Fruit fly (Drosophila melanogaster): ENCODE data around the gene hh.

hh gene

DNA sequence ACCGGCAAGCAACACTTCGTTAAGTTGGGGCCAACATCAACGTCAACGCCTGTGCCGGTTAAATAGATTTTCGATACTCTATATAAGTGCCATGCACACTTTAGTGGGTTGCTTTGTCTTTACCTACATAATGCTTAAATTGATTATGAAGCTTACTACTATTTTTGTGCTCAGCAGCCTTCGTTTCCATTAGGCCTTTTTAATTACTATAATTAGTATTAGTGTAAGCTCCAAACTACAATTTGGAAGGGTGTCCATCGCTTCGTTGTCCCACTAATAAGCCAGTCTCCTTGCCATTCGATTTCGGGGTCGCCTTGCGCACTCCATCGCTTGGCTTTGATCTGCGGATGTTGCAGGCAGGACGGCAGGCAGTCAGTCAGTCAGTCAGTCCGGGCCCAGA lies 5.9 kb upstream of the hh start (continued):
- TF ChIP-seq sug (tag; optimal IDR thresholded peaks at IDR 0.05) (no peak), CG15011 (GFP tag; optimal IDR thresholded peaks at IDR 0.05) (no peak), Drgx (GFP tag; IDR thresholded peaks at IDR 0.05) (peak; percentile 64), CG18619 (GFP tag; optimal IDR thresholded peaks at IDR 0.05) (no peak), Xrp1 (GFP tag; IDR thresholded peaks at IDR 0.05) (peak; percentile 30; the same call in 1 of the 2 replicates), ERR (GFP tag; optimal IDR thresholded peaks at IDR 0.05) (no peak), ci (GFP tag; IDR thresholded peaks at IDR 0.05) (no peak), lbe (GFP tag; optimal IDR thresholded peaks at IDR 0.05) (peak; percentile 64), ara (GFP tag; IDR thresholded peaks at IDR 0.05) (no peak), ftz-f1 (GFP tag; optimal IDR thresholded peaks at IDR 0.05) (no peak), p53 (GFP tag; optimal IDR thresholded peaks at IDR 0.05) (no peak), Mes4 (GFP tag; optimal IDR thresholded peaks at IDR 0.05) (no peak), ranshi (GFP tag; IDR thresholded peaks at IDR 0.05) (no peak), CG2712 (tag; optimal IDR thresholded peaks at IDR 0.05) (peak; percentile 16), CG11504 (tag; optimal IDR thresholded peaks at IDR 0.05) (no peak), Six4 (GFP tag; optimal IDR thresholded peaks at IDR 0.05) (no peak), CG14014 (GFP tag; IDR thresholded peaks at IDR 0.05) (no peak), zfh1 (GFP tag; IDR thresholded peaks at IDR 0.05) (no peak), CG2875 (GFP tag; optimal IDR thresholded peaks at IDR 0.05) (no peak), C15 (GFP tag; IDR thresholded peaks at IDR 0.05) (no peak)

DNA sequence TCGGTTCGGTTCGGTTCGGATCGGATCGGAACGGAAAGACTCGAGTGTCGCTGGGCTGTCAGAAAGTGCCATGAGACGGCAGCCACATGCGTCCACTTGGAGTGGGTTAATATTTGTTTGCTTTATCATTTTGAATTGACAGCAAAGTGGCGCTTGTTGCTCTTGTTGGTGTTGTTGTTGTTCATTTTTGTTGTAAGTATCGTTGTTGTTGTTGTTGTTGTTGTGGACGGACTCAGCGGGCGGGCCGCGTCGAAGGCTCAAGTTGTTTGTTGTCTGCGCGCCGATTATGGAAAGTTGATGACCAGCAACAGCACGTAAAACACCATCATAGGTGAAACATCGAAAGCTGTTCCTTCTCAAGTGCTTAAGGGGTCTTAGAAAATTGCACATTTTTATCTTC lies 5.4 kb upstream of the hh start:
- TF ChIP-seq CG4360 (GFP tag; IDR thresholded peaks at IDR 0.05) (peak; percentile 94), Deaf1 (tag; optimal IDR thresholded peaks at IDR 0.05) (peak; percentile 28), H15 (GFP tag; IDR thresholded peaks at IDR 0.05) (0 out of 3 replicates have a peak, but pooled peaks have one; percentile 10), Bteb2 (GFP tag; optimal IDR thresholded peaks at IDR 0.05) (no peak), pfk (GFP tag; optimal IDR thresholded peaks at IDR 0.05) (peak; percentile 57), scrt (GFP tag; optimal IDR thresholded peaks at IDR 0.05) (no peak), Ada2b (GFP tag; IDR thresholded peaks at IDR 0.05) (no peak), CG1602 (GFP tag; optimal IDR thresholded peaks at IDR 0.05) (no peak)

DNA sequence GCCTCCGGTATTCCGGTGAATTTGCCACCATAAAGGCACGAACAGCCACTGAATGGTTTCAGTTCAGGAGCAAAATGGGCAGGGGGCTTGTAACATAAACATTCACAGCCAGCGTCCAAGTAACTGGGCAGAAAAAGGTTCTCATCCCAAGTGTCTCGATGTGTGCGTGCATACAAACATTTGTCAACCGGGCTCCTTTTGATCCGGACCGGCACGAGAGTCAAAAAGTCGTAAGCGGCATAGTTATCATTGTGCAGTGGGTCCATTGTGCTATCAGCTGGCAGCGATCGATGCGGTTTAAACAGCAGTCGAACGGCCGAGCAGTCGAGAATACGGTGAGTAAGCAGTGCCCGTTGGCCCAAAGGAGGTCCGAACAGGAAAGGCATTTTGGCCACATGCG lies 4.0 kb upstream of the hh start:
- TF ChIP-seq zen (tag; optimal IDR thresholded peaks at IDR 0.05) (peak; percentile 33), tll (GFP tag; optimal IDR thresholded peaks at IDR 0.05) (peak in 1 of 2 experiments; percentile 0), Neu2 (GFP tag; optimal IDR thresholded peaks at IDR 0.05; ENCODE audit: borderline replicate concordance) (peak; percentile 94), E2f1 (GFP tag; IDR thresholded peaks at IDR 0.05) (no peak)

DNA sequence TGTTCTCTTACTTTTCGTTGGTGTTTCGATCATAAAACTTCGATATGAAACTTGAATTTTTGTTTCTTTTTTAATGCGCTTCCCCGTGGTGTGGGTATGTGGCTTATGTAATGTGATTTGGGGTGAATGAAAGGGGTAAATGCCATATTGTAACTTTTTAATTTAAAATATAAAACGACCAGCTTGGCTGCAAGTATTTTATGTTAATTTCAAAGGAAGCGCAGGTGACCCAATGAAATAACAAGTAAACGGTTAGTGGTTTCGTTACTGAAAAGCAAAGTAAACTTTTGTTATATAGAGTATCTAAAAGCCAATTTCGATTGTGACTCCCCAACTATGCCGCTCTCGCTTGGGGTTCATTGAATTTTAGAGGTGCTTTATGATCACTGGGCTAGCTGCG lies 2.9 kb upstream of the hh start:
- TF ChIP-seq sd (tag; optimal IDR thresholded peaks at IDR 0.05) = peak; percentile 2
- no peak for TF ChIP-seq tin (GFP tag; optimal IDR thresholded peaks at IDR 0.05)
- peak; percentile 52 for TF ChIP-seq D19A (tag; optimal IDR thresholded peaks at IDR 0.05)
- TF ChIP-seq sens (GFP tag) = peak; percentile 66
- peak; percentile 29 for TF ChIP-seq CG2712 (tag; optimal IDR thresholded peaks at IDR 0.05)
- peak; percentile 5 for TF ChIP-seq gem (tag; optimal IDR thresholded peaks at IDR 0.05)
- TF ChIP-seq Drgx (GFP tag; IDR thresholded peaks at IDR 0.05) = 0 out of 2 replicates have a peak, but pooled peaks have one; percentile 23
- TF ChIP-seq z (GFP tag; IDR thresholded peaks at IDR 0.05) = no peak
- no peak for TF ChIP-seq prd (optimal IDR thresholded peaks at IDR 0.05)
- TF ChIP-seq prd (GFP tag; IDR thresholded peaks at IDR 0.05) = peak; percentile 26; the same call in 1 of the 3 replicates
- peak; percentile 14; the same call in 1 of the 2 replicates for TF ChIP-seq E2f1 (GFP tag; IDR thresholded peaks at IDR 0.05)
- no peak for TF ChIP-seq Dp (GFP tag; optimal IDR thresholded peaks at IDR 0.05)
- TF ChIP-seq Pdp1 (GFP tag; optimal IDR thresholded peaks at IDR 0.05) = peak in 1 of 2 experiments; percentile 29
- TF ChIP-seq CG11504 (tag; optimal IDR thresholded peaks at IDR 0.05) = peak; percentile 20
- TF ChIP-seq HLH3B (GFP tag; IDR thresholded peaks at IDR 0.05) = no peak
- TF ChIP-seq CkIIα-i1 (GFP tag; IDR thresholded peaks at IDR 0.05) = no peak
- peak; percentile 64 for TF ChIP-seq Med (GFP tag)
- peak; percentile 51; the same call in 1 of the 3 replicates for TF ChIP-seq row (GFP tag; IDR thresholded peaks at IDR 0.05)
- TF ChIP-seq CG7839 (tag; optimal IDR thresholded peaks at IDR 0.05) = no peak

Measured in whole organism, embryonic.